Worm (Caenorhabditis elegans) whole organism, young adult: ENCODE data around the gene evl-20.

Experiments
- B0019.2 ChIP-seq: fragments of 200-800 bp; sonication (Bioruptor generic); conservative IDR thresholded peaks from 2 replicates; pipeline ENCODE4 v1.3.6; 2022; ENCODE audit warnings: missing genetic modification reagents, missing genetic modification characterization, missing compliant biosample characterization
- B0261.1 ChIP-seq: sonication (generic microtip); optimal IDR thresholded peaks from 2 replicates; lab custom pipeline; 2016; ENCODE audit warnings: mild to moderate bottlenecking, missing genetic modification characterization, moderate library complexity, missing compliant biosample characterization
- D2030.7 ChIP-seq: fragments of 200-800 bp; sonication (Bioruptor generic); IDR thresholded peaks from 2 replicates; pipeline ENCODE4 v1.3.6; 2022; ENCODE audit warnings: missing genetic modification reagents, missing genetic modification characterization, missing compliant biosample characterization
- F10E7.11 ChIP-seq: sonication (generic microtip); optimal IDR thresholded peaks from 2 replicates; lab custom pipeline; 2017; ENCODE audit warnings: mild to moderate bottlenecking, missing genetic modification characterization, moderate library complexity, missing compliant biosample characterization
- F33H1.4 ChIP-seq: fragments of 200-800 bp; sonication (Bioruptor generic); IDR thresholded peaks from 2 replicates; pipeline ENCODE4 v1.3.6; 2022; ENCODE audit warnings: missing genetic modification reagents, missing genetic modification characterization, missing compliant biosample characterization
- F39B2.1 ChIP-seq: fragments of 200-800 bp; sonication (Bioruptor generic); IDR thresholded peaks from 2 replicates; pipeline ENCODE4 v1.3.6; 2022; ENCODE audit warnings: missing genetic modification reagents, missing genetic modification characterization, missing compliant biosample characterization
- F52B5.7 ChIP-seq: sonication (generic microtip); optimal IDR thresholded peaks from 2 replicates; lab custom pipeline; 2016; ENCODE audit warnings: mild to moderate bottlenecking, missing genetic modification characterization, missing compliant biosample characterization
- F55B11.4 ChIP-seq: sonication (generic microtip); optimal IDR thresholded peaks from 2 replicates; lab custom pipeline; 2016; ENCODE audit warnings: missing compliant biosample characterization, missing genetic modification characterization, borderline replicate concordance; ENCODE audit not compliant: insufficient read depth
- F57C9.4 ChIP-seq: sonication (generic microtip); optimal IDR thresholded peaks from 2 replicates; lab custom pipeline; 2017; ENCODE audit warnings: mild to moderate bottlenecking, missing genetic modification characterization, missing compliant biosample characterization
- K11D2.4 ChIP-seq: fragments of 200-800 bp; sonication (Bioruptor generic); IDR thresholded peaks from 2 replicates; pipeline ENCODE4 v1.3.6; 2022; ENCODE audit warnings: missing genetic modification reagents, missing genetic modification characterization, missing compliant biosample characterization
- T07F8.4 ChIP-seq: sonication (generic microtip); optimal IDR thresholded peaks from 2 replicates; lab custom pipeline; 2016; ENCODE audit warnings: mild to moderate bottlenecking, missing genetic modification characterization, moderate library complexity, missing compliant biosample characterization
- Y53G8AR.9 ChIP-seq: fragments of 200-800 bp; sonication (Bioruptor generic); conservative IDR thresholded peaks from 2 replicates; pipeline ENCODE4 v1.3.6; 2022; ENCODE audit warnings: missing genetic modification reagents, missing genetic modification characterization, missing compliant biosample characterization
- Y56A3A.18 ChIP-seq: fragments of 200-800 bp; sonication (Bioruptor generic); IDR thresholded peaks from 2 replicates; pipeline ENCODE4 v1.3.6; 2022; ENCODE audit warnings: missing genetic modification reagents, missing genetic modification characterization, missing compliant biosample characterization
- atf-7 ChIP-seq: sonication (generic microtip); optimal IDR thresholded peaks from 2 replicates; lab custom pipeline; 2017; ENCODE audit warnings: mild to moderate bottlenecking, missing genetic modification characterization, missing compliant biosample characterization
- athp-1 ChIP-seq: sonication (generic microtip); optimal IDR thresholded peaks from 2 replicates; lab custom pipeline; 2017; ENCODE audit warnings: mild to moderate bottlenecking, missing genetic modification characterization, missing compliant biosample characterization
- ceh-27 ChIP-seq: fragments of 200-800 bp; sonication (Bioruptor generic); optimal IDR thresholded peaks from 2 replicates; lab custom pipeline; 2018; ENCODE audit warnings: mild to moderate bottlenecking, missing genetic modification characterization, moderate library complexity, missing compliant biosample characterization
- ceh-40 ChIP-seq: fragments of 200-800 bp; sonication (Bioruptor generic); IDR thresholded peaks from 2 replicates; pipeline ENCODE4 v1.3.6; 2022; ENCODE audit warnings: missing genetic modification characterization, missing compliant biosample characterization
- die-1 ChIP-seq: sonication (generic microtip); optimal IDR thresholded peaks from 2 replicates; lab custom pipeline; 2016; ENCODE audit warnings: missing genotype, mild to moderate bottlenecking, missing genetic modification characterization, missing compliant biosample characterization
- dpl-1 ChIP-seq: fragments of 150-350 bp; optimal IDR thresholded peaks from 2 replicates; lab custom pipeline; 2014; ENCODE audit warnings: missing biosample characterization, missing genetic modification reagents, missing genetic modification characterization
- egl-18 ChIP-seq: fragments of 200-800 bp; sonication (Bioruptor generic); IDR thresholded peaks from 2 replicates; pipeline ENCODE4 v1.3.6; 2022; ENCODE audit warnings: missing genetic modification reagents, missing genetic modification characterization, missing compliant biosample characterization
- egrh-3 ChIP-seq: fragments of 200-800 bp; sonication (Bioruptor generic); IDR thresholded peaks from 2 replicates; pipeline ENCODE4 v1.3.6; 2022; ENCODE audit warnings: missing genetic modification reagents, missing genetic modification characterization, missing compliant biosample characterization
- ekl-4 ChIP-seq: fragments of 200-800 bp; sonication (Bioruptor generic); IDR thresholded peaks from 2 replicates; pipeline ENCODE4 v1.3.6; 2022; ENCODE audit warnings: missing genetic modification reagents, missing genetic modification characterization, missing compliant biosample characterization
- fkh-3 ChIP-seq: sonication (generic microtip); optimal IDR thresholded peaks from 2 replicates; lab custom pipeline; 2016; ENCODE audit warnings: mild to moderate bottlenecking, missing genetic modification characterization, missing compliant biosample characterization
- let-526 ChIP-seq: fragments of 200-800 bp; sonication (Bioruptor generic); IDR thresholded peaks from 2 replicates; pipeline ENCODE4 v1.3.6; 2022; ENCODE audit warnings: missing genetic modification reagents, missing genetic modification characterization, missing compliant biosample characterization
- let-607 ChIP-seq, 2 experiments: fragments of 200-800 bp in 1 of 2; sonication (Bioruptor generic) in 1 of 2; sonication (generic microtip) in 1 of 2; optimal IDR thresholded peaks; 2 replicates each; lab custom pipeline; 2016 to 2018; ENCODE audit warnings: mild to moderate bottlenecking in 2 of 2, missing compliant biosample characterization in 2 of 2, missing genetic modification characterization in 2 of 2, moderate library complexity in 2 of 2, missing genotype in 1 of 2
- lsl-1 ChIP-seq: fragments of 200-800 bp; sonication (Bioruptor generic); optimal IDR thresholded peaks from 2 replicates; lab custom pipeline; 2018; ENCODE audit warnings: mild to moderate bottlenecking, missing genetic modification characterization, moderate library complexity, missing compliant biosample characterization
- madf-10 ChIP-seq: sonication (generic microtip); optimal IDR thresholded peaks from 2 replicates; lab custom pipeline; 2016; ENCODE audit warnings: mild to moderate bottlenecking, missing genetic modification characterization, missing compliant biosample characterization
- mes-4 ChIP-seq: sonication (generic microtip); optimal IDR thresholded peaks from 2 replicates; lab custom pipeline; 2016; ENCODE audit warnings: missing genotype, missing genetic modification characterization, missing compliant biosample characterization
- nfya-1 ChIP-seq: sonication (generic microtip); optimal IDR thresholded peaks from 2 replicates; lab custom pipeline; 2017; ENCODE audit warnings: antibody characterized with exemption, missing compliant biosample characterization, missing genetic modification characterization, borderline replicate concordance; ENCODE audit not compliant: insufficient read depth
- nhr-179 ChIP-seq: sonication (generic microtip); optimal IDR thresholded peaks from 2 replicates; lab custom pipeline; 2016; ENCODE audit warnings: mild to moderate bottlenecking, missing genetic modification characterization, missing compliant biosample characterization
- nhr-80 ChIP-seq: sonication (generic microtip); optimal IDR thresholded peaks from 2 replicates; lab custom pipeline; 2016; ENCODE audit warnings: missing genetic modification characterization, missing compliant biosample characterization
- sea-2 ChIP-seq: fragments of 200-800 bp; sonication (Bioruptor generic); IDR thresholded peaks from 2 replicates; pipeline ENCODE4 v1.3.6; 2022; ENCODE audit warnings: missing genetic modification characterization, missing compliant biosample characterization
- snpc-3.4 ChIP-seq: sonication (generic microtip); optimal IDR thresholded peaks from 2 replicates; lab custom pipeline; 2017; ENCODE audit warnings: missing genetic modification characterization, mild to moderate bottlenecking, missing compliant biosample characterization, antibody characterized with exemption, moderate library complexity, missing genotype, missing genetic modification reagents
- somi-1 ChIP-seq: fragments of 200-800 bp; sonication (Bioruptor generic); optimal IDR thresholded peaks from 2 replicates; lab custom pipeline; 2018; ENCODE audit warnings: mild to moderate bottlenecking, missing genetic modification characterization, missing compliant biosample characterization
- tbp1 ChIP-seq: fragments of 200-800 bp; sonication (Bioruptor generic); optimal IDR thresholded peaks from 2 replicates; lab custom pipeline; 2018; ENCODE audit warnings: mild to moderate bottlenecking, missing genetic modification characterization, missing compliant biosample characterization
- unc-62 ChIP-seq: fragments of 150-350 bp; optimal IDR thresholded peaks from 2 replicates; lab custom pipeline; 2014; ENCODE audit warnings: missing biosample characterization, missing genetic modification reagents, missing genetic modification characterization
- zim-3 ChIP-seq: sonication (generic microtip); optimal IDR thresholded peaks from 2 replicates; lab custom pipeline; 2017; ENCODE audit warnings: mild to moderate bottlenecking, missing genetic modification characterization, moderate library complexity, missing compliant biosample characterization
- ztf-18 ChIP-seq: sonication (generic microtip); optimal IDR thresholded peaks from 2 replicates; lab custom pipeline; 2016; ENCODE audit warnings: missing genotype, mild to moderate bottlenecking, missing genetic modification characterization, missing compliant biosample characterization
- ztf-25 ChIP-seq: fragments of 200-800 bp; sonication (Bioruptor generic); IDR thresholded peaks from 2 replicates; pipeline ENCODE4 v1.3.6; 2022; ENCODE audit warnings: missing genetic modification reagents, missing genetic modification characterization, missing compliant biosample characterization
- ztf-26 ChIP-seq: sonication (generic microtip); optimal IDR thresholded peaks from 2 replicates; lab custom pipeline; 2017; ENCODE audit warnings: missing genetic modification characterization, missing compliant biosample characterization

Gene evl-20

DNA sequence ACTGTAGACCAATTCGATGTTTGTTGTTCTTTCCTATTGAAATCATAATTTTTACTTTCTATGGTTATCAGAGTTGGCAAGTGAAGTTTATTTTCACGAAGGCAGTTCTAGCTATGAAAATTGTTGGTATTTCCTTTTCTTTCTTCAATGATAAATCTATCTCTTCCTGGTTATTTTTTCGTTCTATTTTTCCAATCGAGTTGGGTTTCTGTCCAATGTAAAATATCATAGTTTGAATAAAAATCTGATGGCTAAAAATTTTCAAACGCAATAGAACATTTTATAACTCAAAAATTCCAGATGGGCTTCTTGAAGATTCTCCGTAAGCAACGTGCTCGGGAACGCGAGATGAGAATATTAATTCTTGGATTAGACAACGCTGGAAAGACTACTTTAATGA lies at the start of gene evl-20:
TSS of gene evl-20 (plus strand) at position 301 of the 400 bp plus-strand sequence.
- 0 out of 2 replicates have a peak, but pooled peaks have one; percentile 41 for TF ChIP-seq Y56A3A.18
- TF ChIP-seq F10E7.11 (tag; lab: Kevin White, UChicago) = no peak
- no peak for TF ChIP-seq somi-1 (GFP tag; lab: Kevin White, UChicago)
- TF ChIP-seq egrh-3 (GFP tag; lab: Robert Waterston, UW) = no peak
- no peak for TF ChIP-seq F33H1.4 (GFP tag; lab: Robert Waterston, UW)
- TF ChIP-seq K11D2.4 = no peak
- no peak for TF ChIP-seq ekl-4 (GFP tag; lab: Robert Waterston, UW)

DNA sequence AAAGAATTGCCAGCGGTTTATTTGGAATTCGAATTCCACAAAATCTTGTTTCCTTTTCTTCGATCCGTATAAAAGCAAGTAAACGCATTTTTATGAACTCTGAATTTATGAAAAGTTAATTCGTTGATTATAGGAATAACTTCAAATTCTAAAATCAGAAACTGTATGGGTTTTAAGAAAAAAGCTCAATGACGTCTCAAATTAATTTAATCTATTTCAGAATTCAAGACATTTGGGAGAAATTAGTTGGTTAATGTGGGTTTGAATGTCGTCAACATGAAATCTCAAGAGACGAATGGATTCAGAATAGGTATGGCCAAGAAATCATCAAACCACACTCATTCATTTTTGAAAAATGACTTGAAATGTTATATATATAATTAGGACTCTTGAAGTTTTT lies 48.1 kb upstream of the evl-20 start, which contains the start of gene F49E12.7:
TSS of gene F49E12.7 (minus strand) at position 101 of the 400 bp plus-strand sequence.
- TF ChIP-seq sea-2 (GFP tag; lab: Robert Waterston, UW) (no peak), F33H1.4 (GFP tag; lab: Robert Waterston, UW) (no peak), F57C9.4 (tag; lab: Kevin White, UChicago) (no peak), ekl-4 (GFP tag; lab: Robert Waterston, UW) (no peak), fkh-3 (tag; lab: Kevin White, UChicago) (no peak), zim-3 (tag; lab: Kevin White, UChicago) (no peak), tbp1 (GFP tag; lab: Kevin White, UChicago) (no peak), madf-10 (no peak), let-526 (GFP tag; lab: Robert Waterston, UW) (no peak), B0261.1 (tag; lab: Kevin White, UChicago) (no peak), snpc-3.4 (tag; lab: Kevin White, UChicago) (no peak), ztf-18 (tag; lab: Kevin White, UChicago) (no peak), Y53G8AR.9 (GFP tag; lab: Robert Waterston, UW) (no peak), F39B2.1 (GFP tag; lab: Robert Waterston, UW) (no peak), ztf-25 (no peak), ceh-27 (no peak), ceh-40 (GFP tag; lab: Robert Waterston, UW) (no peak), D2030.7 (no peak), atf-7 (tag; lab: Kevin White, UChicago) (no peak)

DNA sequence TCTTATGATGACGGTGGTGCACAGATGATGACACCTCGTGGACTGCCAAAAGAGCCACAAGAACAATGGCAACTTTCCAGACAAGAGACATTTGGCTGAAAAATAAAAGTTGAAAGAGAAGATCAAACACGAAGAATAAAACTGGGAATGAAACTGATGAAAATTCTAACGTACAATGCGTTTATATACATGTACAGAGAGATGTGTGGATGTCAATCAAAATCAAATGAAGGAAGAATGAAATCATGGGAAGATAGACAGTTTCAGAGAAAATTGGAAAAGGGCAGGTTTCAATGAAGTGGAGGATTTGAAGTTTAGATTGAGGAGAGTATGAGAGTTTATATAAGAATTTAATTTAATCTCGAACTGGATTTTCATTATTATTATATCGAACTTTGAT lies 45.0 kb upstream of the evl-20 start, which contains the start of gene dod-23:
TSS of gene dod-23 (minus strand) at position 101 of the 400 bp plus-strand sequence.
- TF ChIP-seq B0019.2 (no peak), dpl-1 (GFP tag; lab: Kevin White, UChicago) (no peak), athp-1 (no peak), lsl-1 (GFP tag; lab: Kevin White, UChicago) (no peak), D2030.7 (no peak), F52B5.7 (tag; lab: Kevin White, UChicago) (no peak), nhr-179 (tag; lab: Kevin White, UChicago) (no peak), T07F8.4 (tag; lab: Kevin White, UChicago) (no peak), zim-3 (tag; lab: Kevin White, UChicago) (no peak), F10E7.11 (tag; lab: Kevin White, UChicago) (no peak), F55B11.4 (tag; lab: Kevin White, UChicago) (no peak), F33H1.4 (GFP tag; lab: Robert Waterston, UW) (no peak), ztf-25 (no peak), mes-4 (tag; lab: Kevin White, UChicago) (no peak)

DNA sequence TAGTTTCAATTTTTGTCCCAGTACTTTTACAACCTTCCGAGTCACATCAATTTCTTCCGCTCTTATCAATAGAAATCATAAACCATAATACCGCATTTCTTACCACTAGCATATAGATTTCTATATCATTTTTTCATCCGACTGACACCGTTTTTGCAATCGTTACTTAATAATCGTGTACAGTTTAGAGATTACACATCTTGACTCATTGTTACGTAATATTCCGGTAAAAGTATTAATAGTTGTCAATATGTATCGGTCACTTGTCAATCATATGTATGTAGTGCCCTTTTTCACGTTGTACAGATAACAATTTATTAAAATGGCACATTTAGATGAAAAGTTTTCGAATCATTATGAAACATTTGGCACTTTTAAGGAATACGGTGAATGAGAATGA lies 44.1 kb upstream of the evl-20 start:
- TF ChIP-seq ztf-26 (tag; lab: Kevin White, UChicago) (no peak), egl-18 (GFP tag; lab: Robert Waterston, UW) (no peak), unc-62 (GFP tag; lab: Kevin White, UChicago) (peak; percentile 92), nhr-80 (peak; percentile 73), ztf-25 (no peak), let-607 (tag; optimal IDR thresholded peaks at IDR 0.05; lab: Kevin White, UChicago) (peak in 1 of 2 experiments; percentile 59), nfya-1 (no peak), die-1 (tag; lab: Kevin White, UChicago) (no peak)
